Worm (Caenorhabditis elegans): ENCODE results near the gene F54B11.9.

- TF ChIP-seq skn-1 (tag; optimal IDR thresholded peaks at IDR 0.05) = no peak
- TF ChIP-seq ZK546.5 (tag; optimal IDR thresholded peaks at IDR 0.05) = no peak
- TF ChIP-seq snpc-4 (tag; optimal IDR thresholded peaks at IDR 0.05) = no peak
- TF ChIP-seq mdl-1 (tag; optimal IDR thresholded peaks at IDR 0.05) = no peak
- TF ChIP-seq lsy-12 (tag; optimal IDR thresholded peaks at IDR 0.05) = no peak
- no peak for TF ChIP-seq nhr-77 (tag; optimal IDR thresholded peaks at IDR 0.05)
- TF ChIP-seq nhr-23 (tag; optimal IDR thresholded peaks at IDR 0.05) = no peak
- TF ChIP-seq ama-1 (optimal IDR thresholded peaks at IDR 0.05) = no peak
- TF ChIP-seq ceh-82 (tag; optimal IDR thresholded peaks at IDR 0.05) = no peak
- TF ChIP-seq elt-1 (tag; optimal IDR thresholded peaks at IDR 0.05) = no peak
- no peak for TF ChIP-seq nhr-12 (tag; optimal IDR thresholded peaks at IDR 0.05)
Measured at ce11 chrX:13589735-13590134, 15.6 kb upstream of the F54B11.9 start, which contains the start of gene col-9.

Data from whole organism, L3 larva.